Fruit fly (Drosophila melanogaster) whole organism, embryonic: ENCODE data around the gene CG13000.

Source experiments
- CG10431 ChIP-seq: fragments of 200-800 bp; sonication (Bioruptor generic); optimal IDR thresholded peaks from 3 replicates; lab custom pipeline; 2018; ENCODE audit warnings: missing biosample characterization, mild to moderate bottlenecking, missing genetic modification characterization
- CG10543 ChIP-seq: fragments of 200-800 bp; sonication (Bioruptor generic); optimal IDR thresholded peaks from 3 replicates; lab custom pipeline; 2017; ENCODE audit warnings: missing biosample characterization, mild to moderate bottlenecking, missing genetic modification characterization, moderate library complexity
- CG13894 ChIP-seq: fragments of 200-800 bp; sonication (Bioruptor generic); optimal IDR thresholded peaks from 3 replicates; lab custom pipeline; 2018; ENCODE audit warnings: missing biosample characterization, mild to moderate bottlenecking, missing genetic modification characterization, moderate library complexity
- CG15514 ChIP-seq: fragments of 200-800 bp; sonication (Bioruptor generic); optimal IDR thresholded peaks from 3 replicates; lab custom pipeline; 2017; ENCODE audit warnings: missing biosample characterization, missing genetic modification characterization, mild to moderate bottlenecking, moderate library complexity, missing genetic modification reagents
- CG17328 ChIP-seq: fragments of 200-800 bp; sonication (Bioruptor generic); IDR thresholded peaks from 2 replicates; pipeline ENCODE4 v1.3.6; 2022; ENCODE audit warnings: missing biosample characterization, missing genetic modification characterization
- CG32767 ChIP-seq: fragments of 200-800 bp; sonication (Bioruptor generic); IDR thresholded peaks from 2 replicates; pipeline ENCODE4 v1.3.6; 2022; ENCODE audit warnings: missing biosample characterization, missing genetic modification characterization
- CG34376 ChIP-seq: fragments of 200-800 bp; sonication (Bioruptor generic); optimal IDR thresholded peaks from 2 replicates; lab custom pipeline; 2018; ENCODE audit warnings: missing biosample characterization, mild to moderate bottlenecking, missing genetic modification characterization
- CG3726 ChIP-seq: fragments of 200-800 bp; sonication (Bioruptor generic); IDR thresholded peaks from 3 replicates; pipeline ENCODE4, ENCODE4 v1.3.6; 2022; ENCODE audit warnings: missing biosample characterization, missing genetic modification characterization
- CG42726 ChIP-seq: fragments of 200-800 bp; sonication (Bioruptor generic); IDR thresholded peaks from 2 replicates; pipeline ENCODE4 v1.3.6; 2022; ENCODE audit warnings: missing biosample characterization, missing genetic modification characterization; ENCODE audit not compliant: partially characterized antibody
- CG4282 ChIP-seq: fragments of 200-800 bp; sonication (Bioruptor generic); optimal IDR thresholded peaks from 2 replicates; lab custom pipeline; 2016; ENCODE audit warnings: missing biosample characterization, missing genetic modification characterization
- CG7786 ChIP-seq: fragments of 200-800 bp; sonication (Bioruptor generic); optimal IDR thresholded peaks from 2 replicates; lab custom pipeline; 2016; ENCODE audit warnings: missing biosample characterization, missing genetic modification characterization
- CG8359 ChIP-seq: fragments of 200-800 bp; sonication (Bioruptor generic); optimal IDR thresholded peaks from 2 replicates; lab custom pipeline; 2017; ENCODE audit warnings: missing biosample characterization, mild to moderate bottlenecking, missing genetic modification characterization, borderline replicate concordance
- CG9932 ChIP-seq: fragments of 200-800 bp; sonication (Bioruptor generic); IDR thresholded peaks from 2 replicates; pipeline ENCODE4 v1.3.6; 2022; ENCODE audit warnings: missing biosample characterization, missing genetic modification characterization
- Dbx ChIP-seq: fragments of 200-800 bp; sonication (Bioruptor generic); IDR thresholded peaks from 3 replicates; pipeline ENCODE4 v1.3.6; 2022; ENCODE audit warnings: missing biosample characterization, missing genetic modification characterization
- Deaf1 ChIP-seq: fragments of 200-800 bp; optimal IDR thresholded peaks from 3 replicates; lab custom pipeline; 2019; ENCODE audit warnings: missing biosample characterization, mild to moderate bottlenecking, missing genetic modification characterization, moderate library complexity
- Dfd ChIP-seq, 2 experiments: fragments of >200 bp; optimal IDR thresholded peaks; 2 replicates each; lab custom pipeline; 2017; ENCODE audit warnings: missing biosample characterization in 2 of 2, missing genetic modification characterization in 2 of 2
- Dll ChIP-seq: fragments of 200-800 bp; sonication (Bioruptor generic); IDR thresholded peaks from 4 replicates; pipeline ENCODE4 v1.3.6; 2022; ENCODE audit warnings: missing biosample characterization, missing genetic modification characterization; ENCODE audit not compliant: partially characterized antibody
- Dp ChIP-seq: fragments of 200-800 bp; sonication (Bioruptor generic); optimal IDR thresholded peaks from 2 replicates; lab custom pipeline; 2018; ENCODE audit warnings: missing biosample characterization, mild to moderate bottlenecking, missing genetic modification characterization, moderate library complexity
- Eip74EF ChIP-seq, 2 experiments: fragments of 200-800 bp in 1 of 2; fragments of >200 bp in 1 of 2; sonication (Bioruptor generic) in 1 of 2; optimal IDR thresholded peaks; 2 replicates each; lab custom pipeline; 2017 to 2019; ENCODE audit warnings: missing biosample characterization in 2 of 2, missing genetic modification characterization in 2 of 2, mild to moderate bottlenecking in 1 of 2, moderate library complexity in 1 of 2
- Ets97D ChIP-seq: fragments of 200-800 bp; sonication (Bioruptor generic); optimal IDR thresholded peaks from 3 replicates; lab custom pipeline; 2016; ENCODE audit warnings: missing biosample characterization, missing genetic modification characterization
- Fer2 ChIP-seq: fragments of 200-800 bp; sonication (Bioruptor generic); optimal IDR thresholded peaks from 2 replicates; lab custom pipeline; 2018; ENCODE audit warnings: missing biosample characterization, mild to moderate bottlenecking, missing genetic modification characterization, moderate library complexity
- Gsc ChIP-seq: fragments of 200-800 bp; sonication (Bioruptor generic); IDR thresholded peaks from 2 replicates; pipeline ENCODE4 v1.3.6; 2022; ENCODE audit warnings: missing biosample characterization, missing genetic modification characterization
- Hr3 ChIP-seq: fragments of 200-800 bp; sonication (Bioruptor generic); optimal IDR thresholded peaks from 3 replicates; lab custom pipeline; 2016; ENCODE audit warnings: missing biosample characterization, missing genetic modification characterization
- NFAT ChIP-seq: fragments of 200-800 bp; sonication (Bioruptor generic); IDR thresholded peaks from 2 replicates; pipeline ENCODE4 v1.3.6; 2022; ENCODE audit warnings: missing biosample characterization, missing genetic modification characterization
- Nf-YA ChIP-seq: fragments of 200-800 bp; sonication (Bioruptor generic); IDR thresholded peaks from 2 replicates; pipeline ENCODE4 v1.3.6; 2022; ENCODE audit warnings: missing biosample characterization, missing genetic modification characterization
- Nf-YC ChIP-seq: fragments of 200-800 bp; optimal IDR thresholded peaks from 3 replicates; lab custom pipeline; 2019; ENCODE audit warnings: missing biosample characterization, mild to moderate bottlenecking, missing genetic modification characterization, moderate library complexity
- Oaz ChIP-seq: fragments of 200-800 bp; sonication (Bioruptor generic); IDR thresholded peaks from 2 replicates; pipeline ENCODE4 v1.3.6; 2022; ENCODE audit warnings: missing biosample characterization, missing genetic modification characterization
- Rx ChIP-seq: fragments of 200-800 bp; sonication (Bioruptor generic); IDR thresholded peaks from 2 replicates; pipeline ENCODE4 v1.3.6; 2022; ENCODE audit warnings: missing biosample characterization, missing genetic modification characterization
- Trl ChIP-seq, 3 experiments: fragments of >200 bp in 2 of 3; fragments of 200-800 bp in 1 of 3; sonication (Bioruptor generic) in 1 of 3; optimal IDR thresholded peaks; 2 replicates in 1 of 3; 3 replicates in 2 of 3; lab custom pipeline; 2016 to 2017; ENCODE audit warnings: missing biosample characterization in 1 of 3, missing genetic modification characterization in 1 of 3
- abd-A ChIP-seq: fragments of 200-800 bp; sonication (Bioruptor generic); optimal IDR thresholded peaks from 3 replicates; lab custom pipeline; 2019; ENCODE audit warnings: missing biosample characterization, mild to moderate bottlenecking, missing genetic modification characterization, moderate library complexity
- bigmax ChIP-seq: fragments of 200-800 bp; sonication (Bioruptor generic); optimal IDR thresholded peaks from 2 replicates; lab custom pipeline; 2018; ENCODE audit warnings: missing biosample characterization, mild to moderate bottlenecking, missing genetic modification characterization
- br ChIP-seq: fragments of >200 bp; optimal IDR thresholded peaks from 2 replicates; lab custom pipeline; 2017
- btn ChIP-seq: fragments of 200-800 bp; sonication (Bioruptor generic); optimal IDR thresholded peaks from 2 replicates; lab custom pipeline; 2016; ENCODE audit warnings: missing biosample characterization, missing genetic modification characterization
- chm ChIP-seq: fragments of 200-800 bp; sonication (Bioruptor generic); IDR thresholded peaks from 2 replicates; pipeline ENCODE4 v1.3.6; 2022; ENCODE audit warnings: missing biosample characterization, missing genetic modification characterization
- chn ChIP-seq: fragments of 200-800 bp; sonication (Bioruptor generic); optimal IDR thresholded peaks from 2 replicates; lab custom pipeline; 2016; ENCODE audit warnings: missing biosample characterization, missing genetic modification characterization
- ewg ChIP-seq: fragments of 200-800 bp; sonication (Bioruptor generic); optimal IDR thresholded peaks from 3 replicates; lab custom pipeline; 2017; ENCODE audit warnings: mild to moderate bottlenecking, missing biosample characterization, missing genetic modification reagents, missing genetic modification characterization
- exex ChIP-seq: fragments of 200-800 bp; sonication (Bioruptor generic); optimal IDR thresholded peaks from 4 replicates; lab custom pipeline; 2018; ENCODE audit warnings: missing biosample characterization, mild to moderate bottlenecking, missing genetic modification characterization, moderate library complexity
- eyg ChIP-seq: fragments of 200-800 bp; sonication (Bioruptor generic); optimal IDR thresholded peaks from 3 replicates; lab custom pipeline; 2016; ENCODE audit warnings: missing biosample characterization, missing genetic modification characterization
- fd64A ChIP-seq: fragments of 200-800 bp; sonication (Bioruptor generic); optimal IDR thresholded peaks from 3 replicates; lab custom pipeline; 2018; ENCODE audit warnings: missing biosample characterization, mild to moderate bottlenecking, missing genetic modification characterization
- fd96Cb ChIP-seq: fragments of 200-800 bp; sonication (Bioruptor generic); optimal IDR thresholded peaks from 2 replicates; lab custom pipeline; 2018; ENCODE audit warnings: missing biosample characterization, mild to moderate bottlenecking, missing genetic modification characterization, moderate library complexity
- ftz-f1 ChIP-seq: fragments of 200-800 bp; sonication (Bioruptor generic); optimal IDR thresholded peaks from 2 replicates; lab custom pipeline; 2016; ENCODE audit warnings: missing biosample characterization, missing genetic modification characterization
- inv ChIP-seq: fragments of 200-800 bp; sonication (Bioruptor generic); IDR thresholded peaks from 2 replicates; pipeline ENCODE4 v1.3.6; 2022; ENCODE audit warnings: missing biosample characterization, missing genetic modification characterization; ENCODE audit not compliant: partially characterized antibody
- otp ChIP-seq: fragments of 200-800 bp; sonication (Bioruptor generic); IDR thresholded peaks from 3 replicates; pipeline ENCODE4, ENCODE4 v1.3.6; 2022; ENCODE audit warnings: missing biosample characterization, missing genetic modification characterization
- pzg ChIP-seq: fragments of 200-800 bp; sonication (Bioruptor generic); optimal IDR thresholded peaks from 3 replicates; lab custom pipeline; 2018; ENCODE audit warnings: missing biosample characterization, mild to moderate bottlenecking, missing genetic modification characterization, moderate library complexity
- sc ChIP-seq, 3 experiments: fragments of >200 bp in 2 of 3; fragments of 200-800 bp in 1 of 3; sonication (Bioruptor generic) in 1 of 3; optimal IDR thresholded peaks; 2 replicates in 2 of 3; 3 replicates in 1 of 3; lab custom pipeline; 2017; ENCODE audit warnings: mild to moderate bottlenecking in 1 of 3, missing biosample characterization in 1 of 3, missing genetic modification characterization in 1 of 3, missing genetic modification reagents in 1 of 3
- slp2 ChIP-seq: fragments of 200-800 bp; sonication (Bioruptor generic); optimal IDR thresholded peaks from 2 replicates; lab custom pipeline; 2016; ENCODE audit warnings: missing biosample characterization, missing genetic modification characterization
- sr ChIP-seq: fragments of 200-800 bp; sonication (Bioruptor generic); IDR thresholded peaks from 3 replicates; pipeline ENCODE4 v1.3.6; 2022; ENCODE audit warnings: missing biosample characterization, missing genetic modification characterization
- ssp ChIP-seq: fragments of 200-800 bp; sonication (Bioruptor generic); IDR thresholded peaks from 2 replicates; pipeline ENCODE4 v1.3.6; 2022; ENCODE audit warnings: missing biosample characterization, missing genetic modification characterization
- trh ChIP-seq: fragments of 200-800 bp; sonication (Bioruptor generic); optimal IDR thresholded peaks from 2 replicates; lab custom pipeline; 2016; ENCODE audit warnings: missing biosample characterization, missing genetic modification characterization
- ttk ChIP-seq: fragments of 200-800 bp; sonication (Bioruptor generic); IDR thresholded peaks from 2 replicates; pipeline ENCODE4 v2.1.2; 2022; ENCODE audit warnings: missing biosample characterization, missing genetic modification characterization
- zf30C ChIP-seq: fragments of 200-800 bp; sonication (Bioruptor generic); optimal IDR thresholded peaks from 3 replicates; lab custom pipeline; 2018; ENCODE audit warnings: missing biosample characterization, mild to moderate bottlenecking, missing genetic modification characterization

CG13000 gene

DNA sequence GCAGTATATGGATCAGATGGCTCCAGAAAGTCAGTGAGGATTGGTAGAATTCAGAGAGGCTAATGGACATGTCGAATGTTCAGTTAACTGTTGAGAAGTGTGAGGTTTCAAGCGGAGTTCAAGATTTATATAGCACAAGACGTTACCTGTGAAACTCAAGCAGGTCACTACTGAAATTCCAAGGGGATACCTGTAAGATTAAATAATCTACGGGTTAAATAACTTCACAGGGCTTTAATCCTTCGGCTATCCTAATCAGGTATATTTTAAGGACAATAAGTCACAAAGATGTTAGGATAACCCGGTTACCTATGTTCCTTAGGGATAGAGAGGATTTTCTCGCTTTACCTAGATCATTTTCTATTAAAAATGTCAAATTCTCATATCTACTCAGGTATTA lies at the start of gene CG13000:
Gene CG13000 (minus strand): TSS at position 101 of the 400 bp plus-strand sequence.
- TF ChIP-seq exex (no peak), Trl (optimal IDR thresholded peaks at IDR 0.05; lab: Kevin White, UChicago) (no peak), Trl (GFP tag; optimal IDR thresholded peaks at IDR 0.05; lab: Kevin White, UChicago) (no peak), br (no peak), chn (no peak), chm (GFP tag; lab: Robert Waterston, UW) (no peak), Fer2 (tag; lab: Kevin White, UChicago) (no peak), btn (GFP tag; lab: Kevin White, UChicago) (no peak), Nf-YA (GFP tag; lab: Robert Waterston, UW) (no peak), Oaz (no peak), Eip74EF (GFP tag; optimal IDR thresholded peaks at IDR 0.05; lab: Kevin White, UChicago) (no peak), CG3726 (GFP tag; lab: Robert Waterston, UW) (no peak), Rx (no peak), sr (GFP tag; lab: Robert Waterston, UW) (no peak), pzg (GFP tag; lab: Kevin White, UChicago) (no peak), bigmax (GFP tag; lab: Kevin White, UChicago) (no peak), ftz-f1 (GFP tag; lab: Kevin White, UChicago) (no peak), CG4282 (no peak), zf30C (no peak), NFAT (GFP tag; lab: Robert Waterston, UW) (no peak)
- TF ChIP-seq, all 482 proteins: peak for 0

DNA sequence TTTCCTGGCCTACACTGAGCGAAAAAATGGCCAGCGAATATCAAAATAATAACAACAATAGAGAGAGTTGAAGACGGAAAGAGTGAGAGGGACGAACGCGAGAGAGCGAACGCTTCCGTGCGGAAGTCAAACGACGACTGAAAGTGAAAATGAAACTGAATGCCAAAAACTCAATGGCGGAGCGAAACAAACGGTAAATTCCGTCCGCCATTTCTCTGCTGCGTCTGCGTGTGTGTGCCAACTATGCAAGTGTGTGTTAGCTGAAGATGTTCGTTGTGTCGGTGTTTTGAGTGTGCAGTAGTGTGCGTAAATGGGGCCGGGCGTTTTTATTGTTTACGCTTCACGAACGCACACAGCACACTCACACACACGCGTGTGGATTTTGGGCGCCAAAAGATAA lies 38.7 kb upstream of the CG13000 start:
- peak; percentile 1 for TF ChIP-seq CG13894
- TF ChIP-seq Dll (GFP tag; lab: Robert Waterston, UW), result no peak
- TF ChIP-seq Ets97D (GFP tag; lab: Kevin White, UChicago), result no peak
- TF ChIP-seq inv (GFP tag; lab: Robert Waterston, UW), result no peak
- no peak for TF ChIP-seq fd96Cb
- TF ChIP-seq CG32767 (GFP tag; lab: Robert Waterston, UW), result no peak
- no peak for TF ChIP-seq CG42726 (GFP tag; lab: Robert Waterston, UW)
- no peak for TF ChIP-seq trh (GFP tag; lab: Kevin White, UChicago)
- TF ChIP-seq CG9932 (GFP tag; lab: Robert Waterston, UW), result 0 out of 2 replicates have a peak, but pooled peaks have one; percentile 8
- TF ChIP-seq CG17328 (GFP tag; lab: Robert Waterston, UW), result no peak
- peak; percentile 52 for TF ChIP-seq Deaf1 (tag; lab: Kevin White, UChicago)
- no peak for TF ChIP-seq Hr3
- TF ChIP-seq Dbx (GFP tag; lab: Robert Waterston, UW), result no peak
- no peak for TF ChIP-seq CG7786 (GFP tag; lab: Kevin White, UChicago)
- TF ChIP-seq Dp, result peak; percentile 5
- TF ChIP-seq ssp (GFP tag; lab: Robert Waterston, UW), result no peak
- no peak for TF ChIP-seq ttk (GFP tag; lab: Robert Waterston, UW)
- TF ChIP-seq Gsc, result no peak
- TF ChIP-seq CG34376, result peak; percentile 8
- TF ChIP-seq Nf-YC, result no peak
- peak; percentile 61 for TF ChIP-seq abd-A (tag; lab: Kevin White, UChicago)
- TF ChIP-seq ewg (GFP tag; lab: Kevin White, UChicago), result peak; percentile 64
- no peak for TF ChIP-seq otp (GFP tag; lab: Robert Waterston, UW)
- no peak for TF ChIP-seq sc (optimal IDR thresholded peaks at IDR 0.05; lab: Kevin White, UChicago)
- no peak for TF ChIP-seq sc (GFP tag; optimal IDR thresholded peaks at IDR 0.05; lab: Kevin White, UChicago)
- no peak for TF ChIP-seq eyg
- TF ChIP-seq CG10431, result no peak
- no peak for TF ChIP-seq Dfd (GFP tag; optimal IDR thresholded peaks at IDR 0.05; lab: Kevin White, UChicago)
- TF ChIP-seq fd64A (GFP tag; lab: Kevin White, UChicago), result no peak
- peak; percentile 16 for TF ChIP-seq CG15514 (GFP tag; lab: Kevin White, UChicago)
- TF ChIP-seq CG8359 (GFP tag; lab: Kevin White, UChicago), result no peak
- TF ChIP-seq slp2 (GFP tag; lab: Kevin White, UChicago), result no peak
- TF ChIP-seq CG10543, result no peak
